Worm (Caenorhabditis elegans): ENCODE measurements around the gene T09B9.1.

The T09B9.1 gene

DNA sequence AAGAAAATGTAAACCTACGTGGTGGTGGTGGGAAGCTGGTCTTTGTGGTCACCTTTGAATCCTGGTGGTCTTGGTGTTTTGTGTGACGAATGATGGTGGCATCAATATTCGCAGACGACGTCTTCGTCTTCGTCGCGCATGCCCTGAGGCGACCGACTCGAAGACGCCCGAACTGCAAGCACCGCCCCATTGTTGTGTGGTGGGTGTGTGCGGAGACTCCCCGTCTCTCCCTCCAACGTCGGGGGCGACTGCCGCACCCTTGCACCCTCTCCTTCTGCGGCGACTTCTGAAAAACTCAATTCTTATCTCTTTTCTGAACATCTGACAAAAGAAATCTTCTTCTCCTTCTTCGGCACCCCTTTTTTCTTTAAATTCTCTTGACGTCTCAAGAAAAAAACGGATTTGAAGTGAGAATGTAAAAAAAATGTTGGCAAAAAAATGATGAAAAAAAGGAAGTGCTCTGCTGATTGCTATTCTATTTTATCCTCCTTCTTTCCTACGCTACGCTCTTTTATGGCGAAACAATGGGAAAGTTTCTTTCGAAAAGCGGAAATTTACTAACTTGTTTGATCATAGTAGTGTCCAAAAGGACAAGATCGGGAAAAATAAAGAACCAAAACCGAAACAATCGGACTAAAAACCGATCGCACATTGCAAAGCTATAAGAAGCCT lies 50.4 kb downstream of the T09B9.1 start, which contains the start of gene lgc-47:
Gene lgc-47, minus strand, starts transcription at position 286 of the 672 bp plus-strand sequence.
- peak; percentile 86 for TF ChIP-seq zfh-2 (GFP tag; conservative IDR thresholded peaks at IDR 0.05)
- peak; percentile 3 for TF ChIP-seq madf-10 (tag; optimal IDR thresholded peaks at IDR 0.05)
- TF ChIP-seq cebp-2 (GFP tag; IDR thresholded peaks at IDR 0.05), result no peak

Measured in whole organism, young adult.